Worm (Caenorhabditis elegans) whole organism, early embryonic: ENCODE results near the gene swt-2.

Experiments used
- B0310.2 ChIP-seq: sonication (generic microtip); optimal IDR thresholded peaks from 2 replicates; lab custom pipeline; 2016; ENCODE audit warnings: mild to moderate bottlenecking, missing genetic modification characterization, missing compliant biosample characterization
- F13C5.2 ChIP-seq: sonication (generic microtip); optimal IDR thresholded peaks from 2 replicates; lab custom pipeline; 2017; ENCODE audit warnings: mild to moderate bottlenecking, missing genetic modification characterization, inconsistent platforms, missing compliant biosample characterization
- aly-1 ChIP-seq: sonication (generic microtip); optimal IDR thresholded peaks from 2 replicates; lab custom pipeline; 2016; ENCODE audit warnings: missing genetic modification characterization, missing compliant biosample characterization
- ama-1 ChIP-seq: fragments of 150-350 bp; optimal IDR thresholded peaks from 2 replicates; lab custom pipeline; 2014
- ceh-13 ChIP-seq: fragments of 200-800 bp; sonication (Bioruptor generic); optimal IDR thresholded peaks from 2 replicates; lab custom pipeline; 2018; ENCODE audit warnings: mild to moderate bottlenecking, missing genetic modification characterization, missing compliant biosample characterization
- ceh-36 ChIP-seq: sonication (generic microtip); optimal IDR thresholded peaks from 2 replicates; lab custom pipeline; 2016; ENCODE audit warnings: missing genetic modification characterization, inconsistent platforms, missing compliant biosample characterization
- ets-7 ChIP-seq: sonication (generic microtip); optimal IDR thresholded peaks from 2 replicates; lab custom pipeline; 2016; ENCODE audit warnings: missing genotype, missing genetic modification characterization, missing compliant biosample characterization
- flt-1 ChIP-seq: fragments of 200-800 bp; sonication (Bioruptor generic); IDR thresholded peaks from 2 replicates; pipeline ENCODE4 v1.3.6; 2022; ENCODE audit warnings: missing genetic modification characterization, missing compliant biosample characterization
- hmbx-1 ChIP-seq: sonication (generic microtip); optimal IDR thresholded peaks from 2 replicates; lab custom pipeline; 2016; ENCODE audit warnings: mild to moderate bottlenecking, missing genetic modification characterization, missing compliant biosample characterization
- hmg-4 ChIP-seq: fragments of 200-800 bp; sonication (Bioruptor generic); optimal IDR thresholded peaks from 2 replicates; lab custom pipeline; 2018; ENCODE audit warnings: mild to moderate bottlenecking, missing genetic modification characterization, missing compliant biosample characterization
- hnd-1 ChIP-seq: sonication (generic microtip); optimal IDR thresholded peaks from 2 replicates; lab custom pipeline; 2016; ENCODE audit warnings: missing genetic modification characterization, missing compliant biosample characterization
- pes-1 ChIP-seq: fragments of 200-800 bp; sonication (Bioruptor generic); IDR thresholded peaks from 2 replicates; pipeline ENCODE4 v1.3.6; 2022; ENCODE audit warnings: missing genetic modification reagents, missing genetic modification characterization, missing compliant biosample characterization
- scrt-1 ChIP-seq: fragments of 200-800 bp; sonication (Bioruptor generic); IDR thresholded peaks from 2 replicates; pipeline ENCODE4 v1.3.6; 2022; ENCODE audit warnings: missing genetic modification characterization, missing compliant biosample characterization
- sea-1 ChIP-seq: fragments of 200-800 bp; sonication (Bioruptor generic); conservative IDR thresholded peaks from 2 replicates; pipeline ENCODE4 v1.3.6; 2022; ENCODE audit warnings: missing genetic modification characterization, missing compliant biosample characterization
- tbx-11 ChIP-seq: fragments of 200-800 bp; sonication (Bioruptor generic); IDR thresholded peaks from 2 replicates; pipeline ENCODE4 v1.3.6; 2022; ENCODE audit warnings: missing genetic modification characterization, missing compliant biosample characterization
- tbx-37 ChIP-seq: fragments of 200-800 bp; sonication (Bioruptor generic); conservative IDR thresholded peaks from 2 replicates; pipeline ENCODE4 v1.3.6; 2022; ENCODE audit warnings: missing genetic modification reagents, missing genetic modification characterization, missing compliant biosample characterization
- tra-4 ChIP-seq: sonication (generic microtip); optimal IDR thresholded peaks from 2 replicates; lab custom pipeline; 2017; ENCODE audit warnings: missing genetic modification characterization, missing compliant biosample characterization

swt-2 gene

ce11 chrV:7529840-7530239 lies at the start of gene swt-2:
Gene swt-2, plus strand, starts transcription at chrV:7530140.
- no peak for TF ChIP-seq aly-1 (tag; lab: Kevin White, UChicago)
- TF ChIP-seq ceh-13 (GFP tag; lab: Kevin White, UChicago), result no peak
- TF ChIP-seq hnd-1 (tag; lab: Kevin White, UChicago), result no peak
- no peak for TF ChIP-seq flt-1
- no peak for TF ChIP-seq tbx-11 (GFP tag; lab: Robert Waterston, UW)
- no peak for TF ChIP-seq B0310.2 (tag; lab: Kevin White, UChicago)

ce11 chrV:7480949-7481348 lies 49.0 kb upstream of the swt-2 start, which contains the start of gene C18B10.6:
Gene C18B10.6, minus strand, starts transcription at chrV:7481049.
- TF ChIP-seq flt-1 (no peak), ceh-13 (GFP tag; lab: Kevin White, UChicago) (no peak), ceh-36 (no peak), scrt-1 (GFP tag; lab: Robert Waterston, UW) (no peak), sea-1 (GFP tag; lab: Robert Waterston, UW) (no peak), F13C5.2 (tag; lab: Kevin White, UChicago) (no peak), tra-4 (no peak), B0310.2 (tag; lab: Kevin White, UChicago) (no peak), pes-1 (GFP tag; lab: Robert Waterston, UW) (no peak), tbx-11 (GFP tag; lab: Robert Waterston, UW) (no peak), ama-1 (lab: Kevin White, UChicago) (no peak), tbx-37 (GFP tag; lab: Robert Waterston, UW) (no peak), hmg-4 (GFP tag; lab: Kevin White, UChicago) (no peak)

ce11 chrV:7485000-7485399 lies 44.9 kb upstream of the swt-2 start, which contains the start of gene srbc-8:
Gene srbc-8, minus strand, starts transcription at chrV:7485100.
- TF ChIP-seq hnd-1 (tag; lab: Kevin White, UChicago), result no peak
- TF ChIP-seq aly-1 (tag; lab: Kevin White, UChicago), result no peak
- no peak for TF ChIP-seq scrt-1 (GFP tag; lab: Robert Waterston, UW)
- no peak for TF ChIP-seq tra-4
- no peak for TF ChIP-seq ama-1 (lab: Kevin White, UChicago)
- TF ChIP-seq ets-7 (tag; lab: Kevin White, UChicago), result no peak
- TF ChIP-seq hmg-4 (GFP tag; lab: Kevin White, UChicago), result no peak
- no peak for TF ChIP-seq tbx-37 (GFP tag; lab: Robert Waterston, UW)

ce11 chrV:7487518-7487917 lies 42.4 kb upstream of the swt-2 start, which contains the start of gene srbc-7:
Gene srbc-7, minus strand, starts transcription at chrV:7487618.
- no peak for TF ChIP-seq ama-1 (lab: Kevin White, UChicago)

- TF ChIP-seq tbx-11 (GFP tag; lab: Robert Waterston, UW) (no peak), pes-1 (GFP tag; lab: Robert Waterston, UW) (no peak), hmg-4 (GFP tag; lab: Kevin White, UChicago) (no peak), ama-1 (lab: Kevin White, UChicago) (no peak), hnd-1 (tag; lab: Kevin White, UChicago) (no peak), hmbx-1 (tag; lab: Kevin White, UChicago) (no peak)
Observed at ce11 chrV:7490340-7490739, 39.6 kb upstream of the swt-2 start, which contains the start of gene srbc-9. Gene srbc-9, minus strand, starts transcription at chrV:7490440.

ce11 chrV:7492924-7493323 lies 37.0 kb upstream of the swt-2 start, which contains the start of gene srbc-10:
Gene srbc-10, minus strand, starts transcription at chrV:7493024.
- no peak for TF ChIP-seq scrt-1 (GFP tag; lab: Robert Waterston, UW)
- no peak for TF ChIP-seq hnd-1 (tag; lab: Kevin White, UChicago)
- TF ChIP-seq ceh-36, result no peak
- TF ChIP-seq aly-1 (tag; lab: Kevin White, UChicago), result no peak
- no peak for TF ChIP-seq hmg-4 (GFP tag; lab: Kevin White, UChicago)
- no peak for TF ChIP-seq ama-1 (lab: Kevin White, UChicago)
- TF ChIP-seq B0310.2 (tag; lab: Kevin White, UChicago), result no peak
- TF ChIP-seq flt-1, result no peak
- no peak for TF ChIP-seq pes-1 (GFP tag; lab: Robert Waterston, UW)
- TF ChIP-seq hmbx-1 (tag; lab: Kevin White, UChicago), result no peak
- no peak for TF ChIP-seq tbx-37 (GFP tag; lab: Robert Waterston, UW)
- no peak for TF ChIP-seq F13C5.2 (tag; lab: Kevin White, UChicago)
- TF ChIP-seq tra-4, result no peak
- no peak for TF ChIP-seq ets-7 (tag; lab: Kevin White, UChicago)
- TF ChIP-seq ceh-13 (GFP tag; lab: Kevin White, UChicago), result no peak
- no peak for TF ChIP-seq tbx-11 (GFP tag; lab: Robert Waterston, UW)
- TF ChIP-seq sea-1 (GFP tag; lab: Robert Waterston, UW), result no peak

ce11 chrV:7495189-7495588 lies 34.8 kb upstream of the swt-2 start, which contains the start of gene srbc-11:
Gene srbc-11, minus strand, starts transcription at chrV:7495289.
- TF ChIP-seq hmbx-1 (tag; lab: Kevin White, UChicago) (no peak), tbx-37 (GFP tag; lab: Robert Waterston, UW) (no peak), scrt-1 (GFP tag; lab: Robert Waterston, UW) (no peak), sea-1 (GFP tag; lab: Robert Waterston, UW) (no peak), hmg-4 (GFP tag; lab: Kevin White, UChicago) (no peak), ama-1 (lab: Kevin White, UChicago) (no peak), flt-1 (no peak), ceh-36 (no peak), pes-1 (GFP tag; lab: Robert Waterston, UW) (no peak), F13C5.2 (tag; lab: Kevin White, UChicago) (no peak), hnd-1 (tag; lab: Kevin White, UChicago) (no peak), ets-7 (tag; lab: Kevin White, UChicago) (no peak), ceh-13 (GFP tag; lab: Kevin White, UChicago) (no peak), tbx-11 (GFP tag; lab: Robert Waterston, UW) (no peak)
